Fruit fly (Drosophila melanogaster) whole organism, adult: ENCODE data around the gene CG45490.

ENCODE experiments used
- CG33017 ChIP-seq: fragments of 200-800 bp; sonication (Bioruptor generic); optimal IDR thresholded peaks from 2 replicates; lab custom pipeline; 2018; ENCODE audit warnings: missing biosample characterization, mild to moderate bottlenecking, missing genetic modification characterization, moderate library complexity
- CG5204 ChIP-seq: fragments of 200-800 bp; sonication (Bioruptor generic); optimal IDR thresholded peaks from 2 replicates; lab custom pipeline; 2016; ENCODE audit warnings: missing biosample characterization, missing genetic modification characterization
- Mnt ChIP-seq: fragments of 200-800 bp; sonication (Bioruptor generic); optimal IDR thresholded peaks from 2 replicates; lab custom pipeline; 2016; ENCODE audit warnings: missing biosample characterization, mild to moderate bottlenecking, missing genetic modification characterization
- bab1 ChIP-seq: fragments of 200-800 bp; sonication (Bioruptor generic); optimal IDR thresholded peaks from 3 replicates; lab custom pipeline; 2019; ENCODE audit warnings: missing biosample characterization, mild to moderate bottlenecking, missing genetic modification characterization, moderate library complexity
- cic ChIP-seq: fragments of 200-800 bp; sonication (Bioruptor generic); optimal IDR thresholded peaks from 2 replicates; lab custom pipeline; 2017; ENCODE audit warnings: missing biosample characterization, mild to moderate bottlenecking, missing genetic modification characterization, moderate library complexity
- kay ChIP-seq: fragments of 200-800 bp; sonication (Bioruptor generic); peaks from one replicate; lab custom pipeline; 2016; ENCODE audit warnings: missing biosample characterization, missing genetic modification characterization, borderline replicate concordance
- tj ChIP-seq: fragments of 200-800 bp; sonication (Bioruptor generic); optimal IDR thresholded peaks from 3 replicates; lab custom pipeline; 2017; ENCODE audit warnings: missing biosample characterization, mild to moderate bottlenecking, missing genetic modification characterization, moderate library complexity

DNA sequence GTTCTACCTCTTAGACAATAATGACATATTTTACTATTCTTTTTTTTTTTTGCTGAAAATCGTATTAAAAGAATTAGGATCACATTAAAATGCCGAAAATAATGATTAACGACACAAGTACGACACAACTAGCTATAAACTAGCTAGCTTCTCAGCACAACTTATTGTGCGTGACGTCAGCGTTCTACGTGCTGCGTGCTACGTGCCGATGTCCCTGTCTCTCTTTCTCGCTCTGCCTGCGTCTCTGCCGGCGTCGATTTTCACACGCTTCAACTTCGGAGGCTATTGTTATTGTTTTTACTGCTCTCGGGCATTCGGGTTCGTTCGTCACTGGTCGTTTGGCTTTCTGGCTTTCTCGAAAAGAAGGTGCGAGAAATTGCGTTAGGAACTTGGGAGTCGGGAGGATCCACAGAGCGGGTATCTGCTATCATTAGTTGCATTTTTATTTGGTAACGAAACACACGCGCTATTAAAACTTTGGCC is 36.1 kb downstream of the CG45490 start:
- TF ChIP-seq tj (no peak), kay (GFP tag; lab: Kevin White, UChicago) (no peak), Mnt (GFP tag; lab: Kevin White, UChicago) (no peak), CG33017 (no peak), CG5204 (GFP tag; lab: Kevin White, UChicago) (no peak), cic (GFP tag; lab: Kevin White, UChicago) (no peak), bab1 (GFP tag; lab: Kevin White, UChicago) (no peak)
